Fruit fly (Drosophila melanogaster): Measurements from ENCODE around the gene dnt.

dnt gene

dm6 chr2L:19342018-19342417, 21.0 kb downstream of the dnt start (continued):
- peak; percentile 69 for TF ChIP-seq CG8319 (GFP tag; optimal IDR thresholded peaks at IDR 0.05)
- no peak for TF ChIP-seq cyc (GFP tag; optimal IDR thresholded peaks at IDR 0.05)
- TF ChIP-seq dac (GFP tag; optimal IDR thresholded peaks at IDR 0.05): peak; percentile 56
- peak; percentile 75 for TF ChIP-seq CG11294 (GFP tag; IDR thresholded peaks at IDR 0.05)
- TF ChIP-seq ss (GFP tag; optimal IDR thresholded peaks at IDR 0.05): peak; percentile 77 to 86
- TF ChIP-seq CG15336 (GFP tag; IDR thresholded peaks at IDR 0.05): peak; percentile 83
- peak; percentile 71 for TF ChIP-seq CG9139 (GFP tag; optimal IDR thresholded peaks at IDR 0.05)
- TF ChIP-seq CG8632 (GFP tag; optimal IDR thresholded peaks at IDR 0.05): peak; percentile 66
- no peak for TF ChIP-seq Hr38 (GFP tag; optimal IDR thresholded peaks at IDR 0.05)
- TF ChIP-seq CG3919 (GFP tag; optimal IDR thresholded peaks at IDR 0.05): peak; percentile 82
- peak; percentile 90 for TF ChIP-seq fd59A (GFP tag; optimal IDR thresholded peaks at IDR 0.05)
- TF ChIP-seq CG7368 (GFP tag; optimal IDR thresholded peaks at IDR 0.05): peak; percentile 75
- TF ChIP-seq CG34406 (GFP tag; optimal IDR thresholded peaks at IDR 0.05): peak; percentile 57
- no peak for TF ChIP-seq vri (GFP tag; optimal IDR thresholded peaks at IDR 0.05)
- TF ChIP-seq Blimp-1 (GFP tag; optimal IDR thresholded peaks at IDR 0.05): no peak

dm6 chr2L:19341074-19341806, 21.8 kb downstream of the dnt start:
- TF ChIP-seq acj6 (GFP tag; optimal IDR thresholded peaks at IDR 0.05) (no peak), CG9139 (GFP tag; optimal IDR thresholded peaks at IDR 0.05) (no peak), Gug (GFP tag; IDR thresholded peaks at IDR 0.05) (no peak), CG10631 (GFP tag; optimal IDR thresholded peaks at IDR 0.05) (no peak), topi (GFP tag; optimal IDR thresholded peaks at IDR 0.05) (no peak), CG31627 (GFP tag; optimal IDR thresholded peaks at IDR 0.05) (no peak), CG6163 (GFP tag; IDR thresholded peaks at IDR 0.05) (no peak), fd85E (GFP tag; optimal IDR thresholded peaks at IDR 0.05) (no peak), dsx (GFP tag; optimal IDR thresholded peaks at IDR 0.05; ENCODE audit: poor library complexity, severe bottlenecking) (peak; percentile 56), spab (GFP tag; optimal IDR thresholded peaks at IDR 0.05) (no peak), fkh (GFP tag; optimal IDR thresholded peaks at IDR 0.05) (peak; percentile 42), fd59A (GFP tag; optimal IDR thresholded peaks at IDR 0.05) (no peak), CG10669 (GFP tag; optimal IDR thresholded peaks at IDR 0.05) (no peak), cyc (GFP tag; optimal IDR thresholded peaks at IDR 0.05) (no peak)

- no peak for TF ChIP-seq CG6163 (GFP tag; IDR thresholded peaks at IDR 0.05)
- no peak for TF ChIP-seq acj6 (GFP tag; optimal IDR thresholded peaks at IDR 0.05)
- TF ChIP-seq fd59A (GFP tag; optimal IDR thresholded peaks at IDR 0.05): no peak
- TF ChIP-seq CG8632 (GFP tag; optimal IDR thresholded peaks at IDR 0.05): no peak
- no peak for TF ChIP-seq fd85E (GFP tag; optimal IDR thresholded peaks at IDR 0.05)
- TF ChIP-seq CG6276 (GFP tag; optimal IDR thresholded peaks at IDR 0.05): no peak
- TF ChIP-seq lz (GFP tag; optimal IDR thresholded peaks at IDR 0.05): no peak
- no peak for TF ChIP-seq dac (GFP tag; optimal IDR thresholded peaks at IDR 0.05)
- TF ChIP-seq CG9139 (GFP tag; optimal IDR thresholded peaks at IDR 0.05): no peak
- no peak for TF ChIP-seq Met (GFP tag; optimal IDR thresholded peaks at IDR 0.05)
- TF ChIP-seq Lpt (GFP tag; optimal IDR thresholded peaks at IDR 0.05): no peak
Observed at dm6 chr2L:19339023-19339422, 24.0 kb downstream of the dnt start.

- TF ChIP-seq OdsH (GFP tag; optimal IDR thresholded peaks at IDR 0.05) (no peak), fd85E (GFP tag; optimal IDR thresholded peaks at IDR 0.05) (no peak), CG10631 (GFP tag; optimal IDR thresholded peaks at IDR 0.05) (no peak), CG31627 (GFP tag; optimal IDR thresholded peaks at IDR 0.05) (no peak), fd59A (GFP tag; optimal IDR thresholded peaks at IDR 0.05) (no peak), CG32006 (GFP tag; optimal IDR thresholded peaks at IDR 0.05) (no peak), CG6792 (GFP tag; optimal IDR thresholded peaks at IDR 0.05) (no peak), pdm3 (GFP tag; optimal IDR thresholded peaks at IDR 0.05) (no peak), Lpt (GFP tag; optimal IDR thresholded peaks at IDR 0.05) (no peak), Eip78C (GFP tag) (no peak), Eip93F (GFP tag; optimal IDR thresholded peaks at IDR 0.05) (no peak), CG10669 (GFP tag; optimal IDR thresholded peaks at IDR 0.05) (no peak), Smox (GFP tag; optimal IDR thresholded peaks at IDR 0.05) (no peak)
Observed at dm6 chr2L:19337971-19338732, 24.9 kb downstream of the dnt start.
